ENCODE assay signal across 1 fruit fly cellular context in the genomic region with DNA sequence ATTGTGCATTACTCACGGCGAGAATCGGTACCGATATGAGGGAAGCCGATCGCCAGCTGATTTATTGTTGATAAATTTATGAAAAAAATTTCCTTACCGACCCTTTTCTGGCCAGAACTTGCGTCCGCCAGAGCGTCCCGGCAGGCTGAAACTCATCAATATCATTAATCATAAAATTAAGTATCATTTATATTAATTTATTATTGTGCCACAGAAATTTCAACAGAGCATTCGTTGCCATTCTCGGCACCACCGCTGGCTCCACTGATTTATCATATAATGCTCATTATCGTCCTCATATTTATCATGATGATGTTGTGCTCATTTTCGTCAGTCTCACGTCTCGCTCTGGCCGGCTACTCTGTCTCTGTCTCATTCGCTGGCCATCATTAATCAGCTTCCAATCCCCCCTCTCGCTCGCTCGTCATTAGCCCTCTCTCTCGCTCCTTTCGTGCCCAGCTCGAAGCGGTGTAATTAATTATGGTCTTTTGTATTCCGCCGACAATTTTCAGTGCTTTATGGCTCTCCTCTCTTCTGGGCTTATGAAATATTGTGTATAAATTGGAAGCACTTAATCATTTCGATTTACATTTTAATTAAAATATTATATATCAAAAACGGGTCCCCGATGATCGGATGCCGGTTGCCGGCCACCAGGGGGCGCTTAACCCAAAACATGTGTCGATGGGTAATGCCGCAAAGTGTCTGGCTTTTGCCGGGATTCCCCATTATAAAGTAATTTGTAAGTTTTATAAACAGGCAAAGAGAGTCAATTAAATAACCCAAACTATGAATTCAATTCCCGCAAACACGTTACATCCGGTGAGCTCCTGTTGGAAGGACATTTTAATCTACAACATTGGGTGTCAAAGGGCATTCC.
TF ChIP-seq lines count a peak whose summit lies in the region.

No protein-coding gene starts in this region.

TF ChIP-seq in whole organism, embryonic, 481 proteins besides CTCF, POLR2A, EP300 and RAD21 (continued from another document and continues in another):
- no peak for TF ChIP-seq luna (GFP tag; optimal IDR thresholded peaks at IDR 0.05; lab: Kevin White, UChicago)
- no peak for TF ChIP-seq CG1603 (tag; optimal IDR thresholded peaks at IDR 0.05; lab: Kevin White, UChicago)
- TF ChIP-seq CG4854 (GFP tag; optimal IDR thresholded peaks at IDR 0.05; lab: Kevin White, UChicago): no peak
- TF ChIP-seq Dp (GFP tag; optimal IDR thresholded peaks at IDR 0.05; lab: Kevin White, UChicago): no peak
- TF ChIP-seq h (optimal IDR thresholded peaks at IDR 0.05; lab: Kevin White, UChicago): no peak
- no peak for TF ChIP-seq stwl (tag; optimal IDR thresholded peaks at IDR 0.05; lab: Kevin White, UChicago)
- TF ChIP-seq CG33557 (GFP tag; optimal IDR thresholded peaks at IDR 0.05; lab: Kevin White, UChicago): no peak
- 0 out of 4 replicates have a peak, but pooled peaks have one; percentile 31 for TF ChIP-seq Dll (GFP tag; IDR thresholded peaks at IDR 0.05; lab: Robert Waterston, UW; ENCODE audit: partially characterized antibody)
- no peak for TF ChIP-seq CG13424 (tag; optimal IDR thresholded peaks at IDR 0.05; lab: Kevin White, UChicago)
- no peak for TF ChIP-seq pum (GFP tag; optimal IDR thresholded peaks at IDR 0.05; lab: Kevin White, UChicago)
- TF ChIP-seq CG1832 (GFP tag; optimal IDR thresholded peaks at IDR 0.05; lab: Kevin White, UChicago): peak; percentile 86
- peak; percentile 12 for TF ChIP-seq CG4328 (GFP tag; optimal IDR thresholded peaks at IDR 0.05; lab: Kevin White, UChicago)
- no peak for TF ChIP-seq CG10959 (GFP tag; IDR thresholded peaks at IDR 0.05; lab: Robert Waterston, UW)
- no peak for TF ChIP-seq CG14667 (GFP tag; IDR thresholded peaks at IDR 0.05; lab: Robert Waterston, UW)
- TF ChIP-seq odd (GFP tag; optimal IDR thresholded peaks at IDR 0.05; lab: Kevin White, UChicago): no peak
- TF ChIP-seq CG5953 (GFP tag; IDR thresholded peaks at IDR 0.05; lab: Robert Waterston, UW): no peak
- TF ChIP-seq CG3281 (GFP tag; optimal IDR thresholded peaks at IDR 0.05; lab: Kevin White, UChicago): no peak
- no peak for TF ChIP-seq cas (GFP tag; IDR thresholded peaks at IDR 0.05; lab: Robert Waterston, UW)
- no peak for TF ChIP-seq ERR (GFP tag; optimal IDR thresholded peaks at IDR 0.05; lab: Kevin White, UChicago)
- TF ChIP-seq HmgZ (tag; optimal IDR thresholded peaks at IDR 0.05; lab: Kevin White, UChicago): no peak
- no peak for TF ChIP-seq CG6272 (GFP tag; IDR thresholded peaks at IDR 0.05; lab: Robert Waterston, UW)
- peak; percentile 71 for TF ChIP-seq crol (GFP tag; IDR thresholded peaks at IDR 0.05; lab: Robert Waterston, UW)
- no peak for TF ChIP-seq Gsc (GFP tag; IDR thresholded peaks at IDR 0.05; lab: Robert Waterston, UW)
- TF ChIP-seq sens (GFP tag; lab: Kevin White, UChicago): peak; percentile 7
- peak; percentile 4 for TF ChIP-seq Abd-B (GFP tag; optimal IDR thresholded peaks at IDR 0.05; lab: Kevin White, UChicago)
- no peak for TF ChIP-seq Nf-YA (GFP tag; IDR thresholded peaks at IDR 0.05; lab: Robert Waterston, UW)
- no peak for TF ChIP-seq CG2129 (GFP tag; IDR thresholded peaks at IDR 0.05; lab: Robert Waterston, UW; ENCODE audit: partially characterized antibody)
- TF ChIP-seq zfh2 (GFP tag; optimal IDR thresholded peaks at IDR 0.05; lab: Kevin White, UChicago): no peak
- TF ChIP-seq CG13287 (GFP tag; IDR thresholded peaks at IDR 0.05; lab: Robert Waterston, UW; ENCODE audit: partially characterized antibody): no peak; the same call in 1 of the 2 replicates
- no peak for TF ChIP-seq CG6689 (GFP tag; IDR thresholded peaks at IDR 0.05; lab: Robert Waterston, UW)
- TF ChIP-seq org-1 (GFP tag; optimal IDR thresholded peaks at IDR 0.05; lab: Kevin White, UChicago): no peak
- TF ChIP-seq CG10274 (GFP tag; optimal IDR thresholded peaks at IDR 0.05; lab: Kevin White, UChicago): no peak
- TF ChIP-seq Nf-YC (tag; optimal IDR thresholded peaks at IDR 0.05; lab: Kevin White, UChicago): no peak
- TF ChIP-seq MTF-1 (GFP tag; optimal IDR thresholded peaks at IDR 0.05; lab: Kevin White, UChicago; ENCODE audit: borderline replicate concordance): no peak
- peak; percentile 36 for TF ChIP-seq Med (GFP tag; lab: Kevin White, UChicago)
- no peak for TF ChIP-seq CG12236 (GFP tag; optimal IDR thresholded peaks at IDR 0.05; lab: Kevin White, UChicago)
- no peak for TF ChIP-seq gem (tag; optimal IDR thresholded peaks at IDR 0.05; lab: Kevin White, UChicago)
- no peak for TF ChIP-seq CG17385 (GFP tag; optimal IDR thresholded peaks at IDR 0.05; lab: Kevin White, UChicago)
- no peak for TF ChIP-seq CG3838 (GFP tag; optimal IDR thresholded peaks at IDR 0.05; lab: Kevin White, UChicago)
- TF ChIP-seq gcm (GFP tag; optimal IDR thresholded peaks at IDR 0.05; lab: Kevin White, UChicago): peak; percentile 20
- peak; percentile 84 for TF ChIP-seq CG7745 (tag; optimal IDR thresholded peaks at IDR 0.05; lab: Kevin White, UChicago)
- TF ChIP-seq CG31365 (tag; optimal IDR thresholded peaks at IDR 0.05; lab: Kevin White, UChicago): no peak
- TF ChIP-seq CG12942 (GFP tag; optimal IDR thresholded peaks at IDR 0.05; lab: Kevin White, UChicago): no peak
- no peak for TF ChIP-seq tx (GFP tag; optimal IDR thresholded peaks at IDR 0.05; lab: Kevin White, UChicago)
- no peak for TF ChIP-seq trem (tag; optimal IDR thresholded peaks at IDR 0.05; lab: Kevin White, UChicago)
- no peak for TF ChIP-seq CG18476 (GFP tag; optimal IDR thresholded peaks at IDR 0.05; lab: Kevin White, UChicago)
- no peak for TF ChIP-seq tap (tag; optimal IDR thresholded peaks at IDR 0.05; lab: Kevin White, UChicago)
- no peak for TF ChIP-seq nerfin-1 (tag; optimal IDR thresholded peaks at IDR 0.05; lab: Kevin White, UChicago)
- TF ChIP-seq yki (optimal IDR thresholded peaks at IDR 0.05; lab: Kevin White, UChicago): no peak
- TF ChIP-seq tup (GFP tag; optimal IDR thresholded peaks at IDR 0.05; lab: Kevin White, UChicago): no peak
- no peak for TF ChIP-seq CG8290 (GFP tag; optimal IDR thresholded peaks at IDR 0.05; lab: Kevin White, UChicago)
- TF ChIP-seq CG8290 (tag; optimal IDR thresholded peaks at IDR 0.05; lab: Kevin White, UChicago): no peak
- TF ChIP-seq bcd (GFP tag; optimal IDR thresholded peaks at IDR 0.05; lab: Kevin White, UChicago): no peak
- TF ChIP-seq insv (GFP tag; optimal IDR thresholded peaks at IDR 0.05; lab: Kevin White, UChicago): no peak
- no peak for TF ChIP-seq CHES-1-like (GFP tag; optimal IDR thresholded peaks at IDR 0.05; lab: Kevin White, UChicago)
- TF ChIP-seq CG11695 (GFP tag; IDR thresholded peaks at IDR 0.05; lab: Robert Waterston, UW): no peak
- no peak for TF ChIP-seq Ada2b (GFP tag; IDR thresholded peaks at IDR 0.05; lab: Robert Waterston, UW)
- peak; percentile 29 for TF ChIP-seq hth (optimal IDR thresholded peaks at IDR 0.05; lab: Kevin White, UChicago)
- TF ChIP-seq CG8924 (tag; optimal IDR thresholded peaks at IDR 0.05; lab: Kevin White, UChicago): no peak
- no peak for TF ChIP-seq Pdp1 (GFP tag; optimal IDR thresholded peaks at IDR 0.05; lab: Kevin White, UChicago)
- no peak for TF ChIP-seq CG10366 (GFP tag; IDR thresholded peaks at IDR 0.05; lab: Robert Waterston, UW)
- peak; percentile 33 for TF ChIP-seq abd-A (tag; optimal IDR thresholded peaks at IDR 0.05; lab: Kevin White, UChicago)
- TF ChIP-seq al (GFP tag; IDR thresholded peaks at IDR 0.05; lab: Robert Waterston, UW): no peak
- no peak for TF ChIP-seq CG9727 (GFP tag; optimal IDR thresholded peaks at IDR 0.05; lab: Kevin White, UChicago)
- no peak for TF ChIP-seq ato (GFP tag; IDR thresholded peaks at IDR 0.05; lab: Robert Waterston, UW; ENCODE audit: partially characterized antibody)
- TF ChIP-seq cad (GFP tag; optimal IDR thresholded peaks at IDR 0.05; lab: Kevin White, UChicago): no peak
- no peak for TF ChIP-seq sisA (GFP tag; IDR thresholded peaks at IDR 0.05; lab: Robert Waterston, UW)
- no peak for TF ChIP-seq ssp (GFP tag; IDR thresholded peaks at IDR 0.05; lab: Robert Waterston, UW)
- no peak for TF ChIP-seq trh (GFP tag; optimal IDR thresholded peaks at IDR 0.05; lab: Kevin White, UChicago)
- TF ChIP-seq fd96Cb (tag; optimal IDR thresholded peaks at IDR 0.05; lab: Kevin White, UChicago): no peak
- peak; percentile 18; the same call in 1 of the 3 replicates for TF ChIP-seq ci (GFP tag; IDR thresholded peaks at IDR 0.05; lab: Robert Waterston, UW)
- no peak for TF ChIP-seq scrt (GFP tag; optimal IDR thresholded peaks at IDR 0.05; lab: Kevin White, UChicago)
- 0 out of 3 replicates have a peak, but pooled peaks have one; percentile 9 for TF ChIP-seq CG2199 (GFP tag; IDR thresholded peaks at IDR 0.05; lab: Robert Waterston, UW)
- no peak for TF ChIP-seq zf30C (GFP tag; optimal IDR thresholded peaks at IDR 0.05; lab: Kevin White, UChicago)
- no peak for TF ChIP-seq Spps (tag; optimal IDR thresholded peaks at IDR 0.05; lab: Kevin White, UChicago)
- TF ChIP-seq gfzf (GFP tag; optimal IDR thresholded peaks at IDR 0.05; lab: Kevin White, UChicago): no peak
- TF ChIP-seq hkb (optimal IDR thresholded peaks at IDR 0.05; lab: Kevin White, UChicago): no peak
- TF ChIP-seq hkb (GFP tag; IDR thresholded peaks at IDR 0.05; lab: Robert Waterston, UW): 0 out of 2 replicates have a peak, but pooled peaks have one; percentile 7
- TF ChIP-seq unc-4 (GFP tag; IDR thresholded peaks at IDR 0.05; lab: Robert Waterston, UW; ENCODE audit: partially characterized antibody): no peak
- TF ChIP-seq Hand (GFP tag; optimal IDR thresholded peaks at IDR 0.05; lab: Kevin White, UChicago): no peak
- no peak for TF ChIP-seq lilli (GFP tag; optimal IDR thresholded peaks at IDR 0.05; lab: Kevin White, UChicago)
- TF ChIP-seq CG14860 (GFP tag; IDR thresholded peaks at IDR 0.05; lab: Robert Waterston, UW; ENCODE audit: partially characterized antibody): no peak
- no peak for TF ChIP-seq Kr (GFP tag; optimal IDR thresholded peaks at IDR 0.05; lab: Kevin White, UChicago)
- no peak for TF ChIP-seq CG17612 (GFP tag; IDR thresholded peaks at IDR 0.05; lab: Robert Waterston, UW)
- peak; percentile 59 for TF ChIP-seq Vsx1 (GFP tag; optimal IDR thresholded peaks at IDR 0.05; lab: Kevin White, UChicago)
- no peak for TF ChIP-seq CG34224 (GFP tag; IDR thresholded peaks at IDR 0.05; lab: Robert Waterston, UW; ENCODE audit: partially characterized antibody)
- TF ChIP-seq HmgD (GFP tag; optimal IDR thresholded peaks at IDR 0.05; lab: Kevin White, UChicago): no peak
- TF ChIP-seq dan (GFP tag; IDR thresholded peaks at IDR 0.05; lab: Robert Waterston, UW): no peak
- no peak for TF ChIP-seq Hey (tag; optimal IDR thresholded peaks at IDR 0.05; lab: Kevin White, UChicago)
- peak; percentile 67 for TF ChIP-seq zen (tag; optimal IDR thresholded peaks at IDR 0.05; lab: Kevin White, UChicago)
- TF ChIP-seq chm (GFP tag; IDR thresholded peaks at IDR 0.05; lab: Robert Waterston, UW): no peak
- no peak for TF ChIP-seq ttk (GFP tag; IDR thresholded peaks at IDR 0.05; lab: Robert Waterston, UW)
- TF ChIP-seq CG30403 (GFP tag; optimal IDR thresholded peaks at IDR 0.05; lab: Kevin White, UChicago): no peak
- TF ChIP-seq CG4424 (GFP tag; optimal IDR thresholded peaks at IDR 0.05; lab: Kevin White, UChicago): no peak
- TF ChIP-seq Antp (GFP tag; optimal IDR thresholded peaks at IDR 0.05; lab: Kevin White, UChicago): no peak
- no peak for TF ChIP-seq nom (GFP tag; optimal IDR thresholded peaks at IDR 0.05; lab: Kevin White, UChicago)
- TF ChIP-seq pfk (GFP tag; optimal IDR thresholded peaks at IDR 0.05; lab: Kevin White, UChicago): no peak
- no peak for TF ChIP-seq sens-2 (GFP tag; IDR thresholded peaks at IDR 0.05; lab: Robert Waterston, UW)
- no peak for TF ChIP-seq az2 (GFP tag; optimal IDR thresholded peaks at IDR 0.05; lab: Kevin White, UChicago)
- no peak for TF ChIP-seq p53 (GFP tag; optimal IDR thresholded peaks at IDR 0.05; lab: Kevin White, UChicago)
- no peak for TF ChIP-seq CG11696 (GFP tag; IDR thresholded peaks at IDR 0.05; lab: Robert Waterston, UW)
- TF ChIP-seq HLH54F (GFP tag; optimal IDR thresholded peaks at IDR 0.05; lab: Kevin White, UChicago): no peak
- TF ChIP-seq CG18599 (GFP tag; optimal IDR thresholded peaks at IDR 0.05; lab: Kevin White, UChicago): no peak
- TF ChIP-seq CG12071 (GFP tag; optimal IDR thresholded peaks at IDR 0.05; lab: Kevin White, UChicago): no peak
- no peak for TF ChIP-seq C15 (GFP tag; IDR thresholded peaks at IDR 0.05; lab: Robert Waterston, UW)
- TF ChIP-seq amos (GFP tag; IDR thresholded peaks at IDR 0.05; lab: Robert Waterston, UW; ENCODE audit: partially characterized antibody): no peak
- TF ChIP-seq CG12769 (tag; optimal IDR thresholded peaks at IDR 0.05; lab: Kevin White, UChicago): no peak
- peak; percentile 25; the same call in 1 of the 2 replicates for TF ChIP-seq Bgb (GFP tag; IDR thresholded peaks at IDR 0.05; lab: Robert Waterston, UW; ENCODE audit: partially characterized antibody)
- TF ChIP-seq ap (GFP tag; IDR thresholded peaks at IDR 0.05; lab: Robert Waterston, UW): no peak
- TF ChIP-seq CG7357 (GFP tag; IDR thresholded peaks at IDR 0.05; lab: Robert Waterston, UW): 0 out of 3 replicates have a peak, but pooled peaks have one; percentile 19
- no peak for TF ChIP-seq Meics (GFP tag; optimal IDR thresholded peaks at IDR 0.05; lab: Kevin White, UChicago)
- TF ChIP-seq pros (GFP tag; optimal IDR thresholded peaks at IDR 0.05; lab: Kevin White, UChicago): no peak
- TF ChIP-seq slp2 (GFP tag; optimal IDR thresholded peaks at IDR 0.05; lab: Kevin White, UChicago): no peak
- TF ChIP-seq NFAT (GFP tag; IDR thresholded peaks at IDR 0.05; lab: Robert Waterston, UW): no peak
- TF ChIP-seq mirr (GFP tag; optimal IDR thresholded peaks at IDR 0.05; lab: Kevin White, UChicago): peak; percentile 21
- TF ChIP-seq CG18764 (GFP tag; optimal IDR thresholded peaks at IDR 0.05; lab: Kevin White, UChicago): no peak
- TF ChIP-seq CG15696 (tag; optimal IDR thresholded peaks at IDR 0.05; lab: Kevin White, UChicago): no peak
- TF ChIP-seq toy (GFP tag; IDR thresholded peaks at IDR 0.05; lab: Robert Waterston, UW): no peak
- TF ChIP-seq salm (tag; optimal IDR thresholded peaks at IDR 0.05; lab: Kevin White, UChicago): no peak
- TF ChIP-seq CG7271 (tag; optimal IDR thresholded peaks at IDR 0.05; lab: Kevin White, UChicago): no peak
- no peak for TF ChIP-seq exex (tag; optimal IDR thresholded peaks at IDR 0.05; lab: Kevin White, UChicago)
- TF ChIP-seq Sry-β (GFP tag; optimal IDR thresholded peaks at IDR 0.05; lab: Kevin White, UChicago): no peak
- TF ChIP-seq ems (GFP tag; optimal IDR thresholded peaks at IDR 0.05; lab: Kevin White, UChicago): no peak
- no peak for TF ChIP-seq CG12744 (GFP tag; optimal IDR thresholded peaks at IDR 0.05; lab: Kevin White, UChicago)
- TF ChIP-seq fu2 (GFP tag; optimal IDR thresholded peaks at IDR 0.05; lab: Kevin White, UChicago): no peak
- peak; percentile 93 for TF ChIP-seq oc (tag; optimal IDR thresholded peaks at IDR 0.05; lab: Kevin White, UChicago)
- TF ChIP-seq E2f1 (GFP tag; IDR thresholded peaks at IDR 0.05; lab: Robert Waterston, UW): no peak
